Worm (Caenorhabditis elegans) whole organism, early embryonic: ENCODE measurements around the gene dpm-1.
A peak's percentile ranks its signal among the peaks of the same experiment; 100 is the strongest.

ENCODE experiments used
- B0310.2 ChIP-seq: sonication (generic microtip); optimal IDR thresholded peaks from 2 replicates; lab custom pipeline; 2016; ENCODE audit warnings: mild to moderate bottlenecking, missing genetic modification characterization, missing compliant biosample characterization
- F13C5.2 ChIP-seq: sonication (generic microtip); optimal IDR thresholded peaks from 2 replicates; lab custom pipeline; 2017; ENCODE audit warnings: mild to moderate bottlenecking, missing genetic modification characterization, inconsistent platforms, missing compliant biosample characterization
- aly-1 ChIP-seq: sonication (generic microtip); optimal IDR thresholded peaks from 2 replicates; lab custom pipeline; 2016; ENCODE audit warnings: missing genetic modification characterization, missing compliant biosample characterization
- ama-1 ChIP-seq: fragments of 150-350 bp; optimal IDR thresholded peaks from 2 replicates; lab custom pipeline; 2014
- ceh-13 ChIP-seq: fragments of 200-800 bp; sonication (Bioruptor generic); optimal IDR thresholded peaks from 2 replicates; lab custom pipeline; 2018; ENCODE audit warnings: mild to moderate bottlenecking, missing genetic modification characterization, missing compliant biosample characterization
- ceh-36 ChIP-seq: sonication (generic microtip); optimal IDR thresholded peaks from 2 replicates; lab custom pipeline; 2016; ENCODE audit warnings: missing genetic modification characterization, inconsistent platforms, missing compliant biosample characterization
- ets-7 ChIP-seq: sonication (generic microtip); optimal IDR thresholded peaks from 2 replicates; lab custom pipeline; 2016; ENCODE audit warnings: missing genotype, missing genetic modification characterization, missing compliant biosample characterization
- flt-1 ChIP-seq: fragments of 200-800 bp; sonication (Bioruptor generic); IDR thresholded peaks from 2 replicates; pipeline ENCODE4 v1.3.6; 2022; ENCODE audit warnings: missing genetic modification characterization, missing compliant biosample characterization
- hmbx-1 ChIP-seq: sonication (generic microtip); optimal IDR thresholded peaks from 2 replicates; lab custom pipeline; 2016; ENCODE audit warnings: mild to moderate bottlenecking, missing genetic modification characterization, missing compliant biosample characterization
- hmg-4 ChIP-seq: fragments of 200-800 bp; sonication (Bioruptor generic); optimal IDR thresholded peaks from 2 replicates; lab custom pipeline; 2018; ENCODE audit warnings: mild to moderate bottlenecking, missing genetic modification characterization, missing compliant biosample characterization
- hnd-1 ChIP-seq: sonication (generic microtip); optimal IDR thresholded peaks from 2 replicates; lab custom pipeline; 2016; ENCODE audit warnings: missing genetic modification characterization, missing compliant biosample characterization
- pes-1 ChIP-seq: fragments of 200-800 bp; sonication (Bioruptor generic); IDR thresholded peaks from 2 replicates; pipeline ENCODE4 v1.3.6; 2022; ENCODE audit warnings: missing genetic modification reagents, missing genetic modification characterization, missing compliant biosample characterization
- scrt-1 ChIP-seq: fragments of 200-800 bp; sonication (Bioruptor generic); IDR thresholded peaks from 2 replicates; pipeline ENCODE4 v1.3.6; 2022; ENCODE audit warnings: missing genetic modification characterization, missing compliant biosample characterization
- sea-1 ChIP-seq: fragments of 200-800 bp; sonication (Bioruptor generic); conservative IDR thresholded peaks from 2 replicates; pipeline ENCODE4 v1.3.6; 2022; ENCODE audit warnings: missing genetic modification characterization, missing compliant biosample characterization
- tbx-11 ChIP-seq: fragments of 200-800 bp; sonication (Bioruptor generic); IDR thresholded peaks from 2 replicates; pipeline ENCODE4 v1.3.6; 2022; ENCODE audit warnings: missing genetic modification characterization, missing compliant biosample characterization
- tbx-37 ChIP-seq: fragments of 200-800 bp; sonication (Bioruptor generic); conservative IDR thresholded peaks from 2 replicates; pipeline ENCODE4 v1.3.6; 2022; ENCODE audit warnings: missing genetic modification reagents, missing genetic modification characterization, missing compliant biosample characterization
- tra-4 ChIP-seq: sonication (generic microtip); optimal IDR thresholded peaks from 2 replicates; lab custom pipeline; 2017; ENCODE audit warnings: missing genetic modification characterization, missing compliant biosample characterization

The dpm-1 gene

DNA sequence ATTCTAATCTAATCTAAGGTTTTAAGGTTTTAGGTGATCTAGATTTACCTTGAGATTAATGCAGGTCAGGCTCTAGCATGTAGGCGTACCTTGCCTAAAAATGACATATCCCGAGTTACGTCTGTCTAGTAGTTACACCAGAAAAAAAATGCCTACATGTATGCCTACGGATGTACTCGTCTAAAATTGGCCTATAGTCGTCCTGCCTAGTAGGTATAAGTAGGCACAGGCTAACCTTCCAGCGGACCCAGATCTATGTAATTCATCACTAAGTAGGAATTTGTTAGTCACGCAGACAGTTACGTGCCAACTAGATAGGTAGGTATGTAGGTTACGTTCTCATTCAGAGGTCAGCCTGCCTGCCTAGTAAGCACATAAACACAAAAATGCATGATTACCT, 21.8 kb downstream of the dpm-1 start:
- TF ChIP-seq tra-4 (no peak), ama-1 (lab: Kevin White, UChicago) (no peak), tbx-37 (GFP tag; lab: Robert Waterston, UW) (no peak), pes-1 (GFP tag; lab: Robert Waterston, UW) (no peak)

- TF ChIP-seq ceh-36, result no peak
- no peak for TF ChIP-seq tra-4
- no peak for TF ChIP-seq ama-1 (lab: Kevin White, UChicago)
- no peak for TF ChIP-seq hnd-1 (tag; lab: Kevin White, UChicago)
- TF ChIP-seq flt-1 (GFP tag; lab: Robert Waterston, UW), result no peak
- no peak for TF ChIP-seq sea-1
- TF ChIP-seq B0310.2 (tag; lab: Kevin White, UChicago), result no peak
- TF ChIP-seq ets-7 (tag; lab: Kevin White, UChicago), result no peak
- TF ChIP-seq tbx-37 (GFP tag; lab: Robert Waterston, UW), result no peak
- TF ChIP-seq pes-1 (GFP tag; lab: Robert Waterston, UW), result no peak
- TF ChIP-seq hmbx-1 (tag; lab: Kevin White, UChicago), result no peak
- no peak for TF ChIP-seq ceh-13
- TF ChIP-seq tbx-11 (GFP tag; lab: Robert Waterston, UW), result no peak
- TF ChIP-seq scrt-1 (GFP tag; lab: Robert Waterston, UW), result no peak
- no peak for TF ChIP-seq F13C5.2 (tag; lab: Kevin White, UChicago)
Observed at ce11 chrIV:468307-468706, 22.8 kb downstream of the dpm-1 start.

ce11 chrIV:481067-481466, 35.6 kb downstream of the dpm-1 start, which contains the start of gene npr-37:
Gene npr-37, minus strand, starts transcription at chrIV:481167.
- TF ChIP-seq tbx-11 (GFP tag; lab: Robert Waterston, UW) (no peak), hnd-1 (tag; lab: Kevin White, UChicago) (no peak), ama-1 (lab: Kevin White, UChicago) (no peak), aly-1 (tag; lab: Kevin White, UChicago) (no peak), sea-1 (no peak), flt-1 (GFP tag; lab: Robert Waterston, UW) (no peak), F13C5.2 (tag; lab: Kevin White, UChicago) (no peak), hmbx-1 (tag; lab: Kevin White, UChicago) (no peak), tra-4 (no peak)

DNA sequence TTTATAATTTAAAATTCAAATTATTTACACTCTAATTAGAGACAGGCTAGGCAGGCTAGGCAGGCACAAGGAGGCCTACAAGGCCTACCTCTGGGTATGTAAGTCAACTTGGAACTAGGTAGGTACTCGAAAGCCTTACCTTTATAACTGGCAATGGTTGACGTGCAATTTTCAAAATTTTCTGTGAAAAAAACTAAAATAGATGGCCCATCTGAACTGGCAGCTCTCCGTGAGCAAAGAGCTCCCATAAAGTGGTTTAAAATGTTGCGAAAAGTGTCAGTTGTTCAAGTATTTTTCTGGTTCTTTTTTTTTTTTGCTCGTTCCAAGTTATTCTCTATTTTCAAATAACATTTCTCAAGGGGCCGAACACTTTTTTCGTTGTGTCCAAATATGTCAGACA, 38.5 kb downstream of the dpm-1 start:
- TF ChIP-seq ceh-36, result no peak
- no peak for TF ChIP-seq F13C5.2 (tag; lab: Kevin White, UChicago)
- TF ChIP-seq flt-1 (GFP tag; lab: Robert Waterston, UW), result no peak
- TF ChIP-seq sea-1, result no peak
- no peak for TF ChIP-seq hmbx-1 (tag; lab: Kevin White, UChicago)
- TF ChIP-seq aly-1 (tag; lab: Kevin White, UChicago), result no peak
- TF ChIP-seq ceh-13, result no peak
- TF ChIP-seq scrt-1 (GFP tag; lab: Robert Waterston, UW), result no peak
- no peak for TF ChIP-seq ama-1 (lab: Kevin White, UChicago)
- no peak for TF ChIP-seq pes-1 (GFP tag; lab: Robert Waterston, UW)
- no peak for TF ChIP-seq tbx-37 (GFP tag; lab: Robert Waterston, UW)
- TF ChIP-seq hnd-1 (tag; lab: Kevin White, UChicago), result no peak
- TF ChIP-seq tbx-11 (GFP tag; lab: Robert Waterston, UW), result no peak
- TF ChIP-seq tra-4, result no peak
- no peak for TF ChIP-seq hmg-4 (GFP tag; lab: Kevin White, UChicago)
- TF ChIP-seq B0310.2 (tag; lab: Kevin White, UChicago), result no peak

- peak; percentile 58 for TF ChIP-seq ceh-36
- TF ChIP-seq flt-1 (GFP tag; lab: Robert Waterston, UW), result no peak
Observed at ce11 chrIV:484768-485167, 39.3 kb downstream of the dpm-1 start.

DNA sequence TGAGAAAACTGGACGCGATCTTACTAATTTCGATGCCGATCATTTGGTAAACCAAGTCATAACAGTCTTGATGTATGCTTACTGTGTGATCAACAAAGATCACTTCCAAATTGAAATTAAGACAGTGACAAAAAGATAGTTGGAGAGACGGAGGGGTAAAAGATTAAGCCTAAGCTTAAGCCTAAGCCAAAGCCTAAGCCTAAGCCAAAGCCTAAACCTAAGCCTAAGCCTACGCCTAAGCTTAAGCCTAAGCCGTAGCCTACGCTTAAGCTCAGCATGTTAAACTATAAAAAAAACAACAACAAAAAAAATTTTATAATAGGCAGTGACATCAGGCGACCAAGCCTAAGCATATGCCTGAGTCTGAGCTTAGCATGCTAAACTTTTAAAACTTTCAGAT, 51.7 kb downstream of the dpm-1 start:
- TF ChIP-seq flt-1 (GFP tag; lab: Robert Waterston, UW) (no peak), ceh-36 (peak; percentile 48)
